Worm (Caenorhabditis elegans) whole organism, mixed stage, embryonic: ENCODE data around the gene dmsr-11.

Experiments
- elt-1 ChIP-seq: sonication (generic microtip); optimal IDR thresholded peaks from 2 replicates; lab custom pipeline; 2017; ENCODE audit warnings: missing genetic modification characterization, mild to moderate bottlenecking, missing compliant biosample characterization, antibody characterized with exemption, moderate library complexity, borderline replicate concordance; ENCODE audit not compliant: insufficient read depth
- lin-13 ChIP-seq: fragments of 150-350 bp; optimal IDR thresholded peaks from 2 replicates; lab custom pipeline; 2014; ENCODE audit warnings: missing biosample characterization, missing genetic modification characterization
- lsy-2 ChIP-seq: fragments of 150-350 bp; optimal IDR thresholded peaks from 2 replicates; lab custom pipeline; 2014; ENCODE audit warnings: missing biosample characterization, missing genetic modification characterization
- mab-5 ChIP-seq: fragments of 150-350 bp; optimal IDR thresholded peaks from 2 replicates; lab custom pipeline; 2014; ENCODE audit warnings: missing biosample characterization, missing genetic modification characterization
- mep-1 ChIP-seq: fragments of 150-350 bp; optimal IDR thresholded peaks from 2 replicates; lab custom pipeline; 2017; ENCODE audit warnings: missing biosample characterization, missing genetic modification reagents, missing genetic modification characterization, inconsistent platforms
- nhr-12 ChIP-seq: fragments of 150-350 bp; optimal IDR thresholded peaks from 2 replicates; lab custom pipeline; 2014; ENCODE audit warnings: missing biosample characterization, missing genetic modification characterization
- nhr-2 ChIP-seq: fragments of 150-350 bp; optimal IDR thresholded peaks from 2 replicates; lab custom pipeline; 2014; ENCODE audit warnings: missing biosample characterization, missing genetic modification characterization
- nhr-237 ChIP-seq: fragments of 150-350 bp; optimal IDR thresholded peaks from 2 replicates; lab custom pipeline; 2014; ENCODE audit warnings: missing biosample characterization, missing genetic modification characterization
- pha-4 ChIP-seq: fragments of 150-350 bp; optimal IDR thresholded peaks from 2 replicates; lab custom pipeline; 2018; ENCODE audit warnings: missing biosample characterization, missing genetic modification reagents, missing genetic modification characterization
- snpc-4 ChIP-seq: fragments of 150-350 bp; optimal IDR thresholded peaks from 2 replicates; lab custom pipeline; 2014; ENCODE audit warnings: missing biosample characterization, missing genetic modification characterization
- unc-39 ChIP-seq: fragments of 150-350 bp; optimal IDR thresholded peaks from 2 replicates; lab custom pipeline; 2014; ENCODE audit warnings: missing biosample characterization, missing genetic modification characterization
- ztf-11 ChIP-seq: fragments of 150-350 bp; optimal IDR thresholded peaks from 2 replicates; lab custom pipeline; 2014; ENCODE audit warnings: missing biosample characterization, missing genetic modification characterization

- TF ChIP-seq unc-39 (no peak), pha-4 (tag; lab: Kevin White, UChicago) (no peak), elt-1 (tag; lab: Kevin White, UChicago) (no peak), mep-1 (tag; lab: Kevin White, UChicago) (no peak), ztf-11 (tag; lab: Kevin White, UChicago) (no peak), mab-5 (tag; lab: Kevin White, UChicago) (no peak), lin-13 (tag; lab: Kevin White, UChicago) (no peak), nhr-2 (tag; lab: Kevin White, UChicago) (no peak), lsy-2 (tag; lab: Kevin White, UChicago) (no peak), nhr-237 (no peak), nhr-12 (no peak), snpc-4 (no peak)
Measured at ce11 chrV:6775708-6776107, 28.2 kb downstream of the dmsr-11 start, which contains the start of gene srh-28.
